Fruit fly (Drosophila melanogaster) whole organism, prepupa: ENCODE measurements around the gene RpS14a.
A peak's percentile ranks its signal among the peaks of the same experiment; 100 is the strongest.

Source experiments
- Blimp-1 ChIP-seq: fragments of 200-800 bp; sonication (Bioruptor generic); optimal IDR thresholded peaks from 3 replicates; lab custom pipeline; 2017; ENCODE audit warnings: missing biosample characterization, missing genetic modification characterization, mild to moderate bottlenecking, moderate library complexity, missing genetic modification reagents
- CG10631 ChIP-seq: fragments of 200-800 bp; sonication (Bioruptor generic); optimal IDR thresholded peaks from 2 replicates; lab custom pipeline; 2016; ENCODE audit warnings: missing biosample characterization, missing genetic modification characterization
- CG10669 ChIP-seq: fragments of 200-800 bp; sonication (Bioruptor generic); optimal IDR thresholded peaks from 3 replicates; lab custom pipeline; 2018; ENCODE audit warnings: missing biosample characterization, mild to moderate bottlenecking, missing genetic modification characterization, moderate library complexity
- CG11294 ChIP-seq: fragments of 200-800 bp; sonication (Bioruptor generic); IDR thresholded peaks from 2 replicates; pipeline ENCODE4 v1.3.6; 2022; ENCODE audit warnings: missing biosample characterization, missing genetic modification characterization
- CG11762 ChIP-seq: fragments of 200-800 bp; sonication (Bioruptor generic); optimal IDR thresholded peaks from 3 replicates; lab custom pipeline; 2016; ENCODE audit warnings: missing biosample characterization, missing genetic modification characterization; ENCODE audit not compliant: insufficient read depth
- CG11902 ChIP-seq: fragments of 200-800 bp; sonication (Bioruptor generic); optimal IDR thresholded peaks from 3 replicates; lab custom pipeline; 2016; ENCODE audit warnings: missing biosample characterization, missing genetic modification characterization
- CG16779 ChIP-seq: fragments of 200-800 bp; sonication (Bioruptor generic); optimal IDR thresholded peaks from 3 replicates; lab custom pipeline; 2017; ENCODE audit warnings: missing biosample characterization, mild to moderate bottlenecking, missing genetic modification characterization
- CG31627 ChIP-seq: fragments of 200-800 bp; sonication (Bioruptor generic); optimal IDR thresholded peaks from 3 replicates; lab custom pipeline; 2016; ENCODE audit warnings: missing biosample characterization, missing genetic modification characterization
- CG34406 ChIP-seq: fragments of 200-800 bp; sonication (Bioruptor generic); optimal IDR thresholded peaks from 3 replicates; lab custom pipeline; 2016; ENCODE audit warnings: missing biosample characterization, missing genetic modification characterization
- CG3919 ChIP-seq: fragments of 200-800 bp; sonication (Bioruptor generic); optimal IDR thresholded peaks from 3 replicates; lab custom pipeline; 2016; ENCODE audit warnings: missing biosample characterization, missing genetic modification characterization
- CG6163 ChIP-seq: fragments of 200-800 bp; sonication (Bioruptor generic); IDR thresholded peaks from 3 replicates; pipeline ENCODE4 v1.3.6; 2022; ENCODE audit warnings: missing biosample characterization, missing genetic modification characterization
- CG6276 ChIP-seq: fragments of 200-800 bp; sonication (Bioruptor generic); optimal IDR thresholded peaks from 2 replicates; lab custom pipeline; 2017; ENCODE audit warnings: missing biosample characterization, mild to moderate bottlenecking, missing genetic modification characterization
- CG6792 ChIP-seq: fragments of 200-800 bp; sonication (Bioruptor generic); optimal IDR thresholded peaks from 3 replicates; lab custom pipeline; 2016; ENCODE audit warnings: missing biosample characterization, missing genetic modification characterization
- CG6808 ChIP-seq: fragments of 200-800 bp; sonication (Bioruptor generic); optimal IDR thresholded peaks from 3 replicates; lab custom pipeline; 2017; ENCODE audit warnings: missing biosample characterization, missing genetic modification characterization, mild to moderate bottlenecking, moderate library complexity, missing genetic modification reagents
- CG7368 ChIP-seq: fragments of 200-800 bp; sonication (Bioruptor generic); optimal IDR thresholded peaks from 3 replicates; lab custom pipeline; 2016; ENCODE audit warnings: missing biosample characterization, missing genetic modification characterization
- CG8119 ChIP-seq: fragments of 200-800 bp; sonication (Bioruptor generic); IDR thresholded peaks from 3 replicates; pipeline ENCODE4 v1.3.6; 2022; ENCODE audit warnings: missing biosample characterization, missing genetic modification characterization
- CG8632 ChIP-seq: fragments of 200-800 bp; sonication (Bioruptor generic); optimal IDR thresholded peaks from 3 replicates; lab custom pipeline; 2016; ENCODE audit warnings: missing biosample characterization, missing genetic modification characterization
- CG9139 ChIP-seq: fragments of 200-800 bp; sonication (Bioruptor generic); optimal IDR thresholded peaks from 3 replicates; lab custom pipeline; 2017; ENCODE audit warnings: missing biosample characterization, mild to moderate bottlenecking, missing genetic modification characterization
- Eip93F ChIP-seq: fragments of 200-800 bp; sonication (Bioruptor generic); optimal IDR thresholded peaks from 2 replicates; lab custom pipeline; 2016; ENCODE audit warnings: missing biosample characterization, mild to moderate bottlenecking, missing genetic modification characterization
- Ets21C ChIP-seq: fragments of 200-800 bp; sonication (Bioruptor generic); optimal IDR thresholded peaks from 3 replicates; lab custom pipeline; 2016; ENCODE audit warnings: missing biosample characterization, missing genetic modification characterization
- Ets96B ChIP-seq: fragments of 200-800 bp; optimal IDR thresholded peaks from 2 replicates; lab custom pipeline; 2019; ENCODE audit warnings: missing biosample characterization, mild to moderate bottlenecking, missing genetic modification characterization, moderate library complexity
- Gug ChIP-seq: fragments of 200-800 bp; sonication (Bioruptor generic); IDR thresholded peaks from 2 replicates; pipeline ENCODE4 v1.3.6; 2022; ENCODE audit warnings: missing biosample characterization, missing genetic modification characterization
- Hr38 ChIP-seq: sonication (Bioruptor generic); optimal IDR thresholded peaks from 2 replicates; lab custom pipeline; 2016; ENCODE audit warnings: missing biosample characterization, missing genetic modification characterization
- Hr39 ChIP-seq: fragments of 200-800 bp; sonication (Bioruptor generic); optimal IDR thresholded peaks from 2 replicates; lab custom pipeline; 2016; ENCODE audit warnings: missing biosample characterization, missing genetic modification characterization
- Lpt ChIP-seq: fragments of 200-800 bp; sonication (Bioruptor generic); optimal IDR thresholded peaks from 3 replicates; lab custom pipeline; 2016; ENCODE audit warnings: missing biosample characterization, missing genetic modification characterization
- Met ChIP-seq: fragments of 200-800 bp; sonication (Bioruptor generic); optimal IDR thresholded peaks from 3 replicates; lab custom pipeline; 2016; ENCODE audit warnings: missing biosample characterization, missing genetic modification characterization
- OdsH ChIP-seq: fragments of 200-800 bp; sonication (Bioruptor generic); optimal IDR thresholded peaks from 3 replicates; lab custom pipeline; 2016; ENCODE audit warnings: missing biosample characterization, missing genetic modification characterization
- Sox102F ChIP-seq: fragments of 200-800 bp; sonication (Bioruptor generic); optimal IDR thresholded peaks from 2 replicates; lab custom pipeline; 2016; ENCODE audit warnings: missing biosample characterization, mild to moderate bottlenecking, missing genetic modification characterization
- Sox14 ChIP-seq: fragments of 200-800 bp; sonication (Bioruptor generic); optimal IDR thresholded peaks from 3 replicates; lab custom pipeline; 2016; ENCODE audit warnings: missing biosample characterization, missing genetic modification characterization
- Sox15 ChIP-seq: fragments of 200-800 bp; sonication (Bioruptor generic); optimal IDR thresholded peaks from 3 replicates; lab custom pipeline; 2016; ENCODE audit warnings: missing biosample characterization, missing genetic modification characterization
- achi ChIP-seq: fragments of 200-800 bp; sonication (Bioruptor generic); optimal IDR thresholded peaks from 3 replicates; lab custom pipeline; 2016; ENCODE audit warnings: missing biosample characterization, missing genetic modification characterization
- acj6 ChIP-seq: fragments of 200-800 bp; sonication (Bioruptor generic); optimal IDR thresholded peaks from 3 replicates; lab custom pipeline; 2016; ENCODE audit warnings: missing biosample characterization, missing genetic modification characterization
- cyc ChIP-seq: fragments of 200-800 bp; sonication (Bioruptor generic); optimal IDR thresholded peaks from 3 replicates; lab custom pipeline; 2016; ENCODE audit warnings: missing biosample characterization, missing genetic modification characterization
- esn ChIP-seq: fragments of 200-800 bp; sonication (Bioruptor generic); optimal IDR thresholded peaks from 2 replicates; lab custom pipeline; 2016; ENCODE audit warnings: missing biosample characterization, mild to moderate bottlenecking, missing genetic modification characterization, moderate library complexity
- fd59A ChIP-seq: fragments of 200-800 bp; sonication (Bioruptor generic); optimal IDR thresholded peaks from 2 replicates; lab custom pipeline; 2017; ENCODE audit warnings: missing biosample characterization, mild to moderate bottlenecking, missing genetic modification characterization, missing genetic modification reagents
- fkh ChIP-seq: fragments of 200-800 bp; sonication (Bioruptor generic); optimal IDR thresholded peaks from 3 replicates; lab custom pipeline; 2017; ENCODE audit warnings: missing biosample characterization, mild to moderate bottlenecking, missing genetic modification characterization, moderate library complexity
- lz ChIP-seq: fragments of 200-800 bp; sonication (Bioruptor generic); optimal IDR thresholded peaks from 3 replicates; lab custom pipeline; 2016; ENCODE audit warnings: missing biosample characterization, missing genetic modification characterization
- net ChIP-seq: fragments of 200-800 bp; sonication (Bioruptor generic); optimal IDR thresholded peaks from 3 replicates; lab custom pipeline; 2016; ENCODE audit warnings: missing biosample characterization, missing genetic modification characterization
- salr ChIP-seq, 2 experiments: fragments of 200-800 bp; sonication (Bioruptor generic); optimal IDR thresholded peaks; 3 replicates each; lab custom pipeline; 2016 to 2018; ENCODE audit warnings: missing biosample characterization in 2 of 2, missing genetic modification characterization in 2 of 2, mild to moderate bottlenecking in 1 of 2
- ss ChIP-seq, 2 experiments: fragments of 200-800 bp; sonication (Bioruptor generic); optimal IDR thresholded peaks; 2 replicates in 1 of 2; 3 replicates in 1 of 2; lab custom pipeline; 2017 to 2018; ENCODE audit warnings: mild to moderate bottlenecking in 2 of 2, missing biosample characterization in 2 of 2, missing genetic modification characterization in 2 of 2, moderate library complexity in 1 of 2
- svp ChIP-seq: fragments of 200-800 bp; sonication (Bioruptor generic); peaks from one replicate; lab custom pipeline; 2016; ENCODE audit warnings: missing biosample characterization, missing genetic modification characterization
- topi ChIP-seq: fragments of 200-800 bp; sonication (Bioruptor generic); optimal IDR thresholded peaks from 3 replicates; lab custom pipeline; 2016; ENCODE audit warnings: missing biosample characterization, missing genetic modification characterization

RpS14a gene

DNA sequence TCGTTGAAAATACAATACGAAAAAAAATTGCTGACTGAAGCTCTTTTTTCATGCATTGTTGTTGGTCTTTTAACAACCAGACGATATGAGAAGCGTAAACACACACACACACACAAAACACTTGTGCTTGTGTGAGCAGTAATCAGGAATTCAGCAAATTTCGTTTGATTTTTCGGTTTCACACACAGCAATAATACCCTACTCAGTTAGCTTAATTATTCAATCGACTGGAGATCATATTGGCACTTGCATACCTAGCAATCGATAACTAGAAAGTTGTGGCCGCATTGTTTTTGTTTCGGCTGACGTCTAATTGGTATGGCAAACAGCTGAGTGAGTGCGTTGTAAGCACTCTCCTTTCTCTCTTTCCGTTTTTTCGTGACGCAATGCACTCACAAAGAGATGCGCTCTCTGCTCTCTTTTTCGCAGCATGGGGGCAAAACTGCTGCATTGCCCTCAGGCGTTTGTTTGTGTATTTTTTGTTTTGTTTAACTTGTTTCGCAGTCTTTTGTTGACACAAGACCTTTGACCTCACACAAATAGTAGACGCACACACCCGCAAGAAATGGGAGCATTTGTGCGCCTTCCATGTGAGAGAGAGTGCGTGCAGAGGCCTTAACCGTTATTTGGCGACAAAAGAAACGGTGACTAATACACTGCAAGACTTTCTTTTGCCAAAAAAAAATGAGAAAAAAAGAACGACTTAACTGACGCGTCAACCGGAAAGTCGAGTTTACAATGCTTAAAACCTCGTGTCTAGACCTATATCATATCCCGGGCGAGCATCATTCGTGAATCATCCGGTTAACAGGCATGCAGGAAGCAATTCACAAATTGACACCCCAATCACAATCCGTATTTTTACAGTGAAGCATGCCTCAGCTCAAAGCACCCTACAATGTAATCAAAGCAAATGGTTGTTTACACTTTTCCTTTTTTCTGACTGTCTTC, 11.5 kb downstream of the RpS14a start (continued):
- TF ChIP-seq acj6: peak; percentile 56
- peak; percentile 54 for TF ChIP-seq CG6808 (GFP tag; lab: Kevin White, UChicago)
- peak; percentile 47 for TF ChIP-seq CG3919 (GFP tag; lab: Kevin White, UChicago)
- peak; percentile 43 for TF ChIP-seq Ets96B (tag; lab: Kevin White, UChicago)
- peak; percentile 65 for TF ChIP-seq achi (GFP tag; lab: Kevin White, UChicago)
- TF ChIP-seq esn (GFP tag; lab: Kevin White, UChicago): peak; percentile 69
- peak; percentile 66 for TF ChIP-seq Sox14
- TF ChIP-seq Gug (GFP tag; lab: Robert Waterston, UW): peak; percentile 29; the same call in 1 of the 2 replicates
- TF ChIP-seq Hr38 (GFP tag; lab: Kevin White, UChicago): no peak
- TF ChIP-seq CG31627 (GFP tag; lab: Kevin White, UChicago): peak; percentile 75
- TF ChIP-seq lz: peak; percentile 77
- TF ChIP-seq CG11762: peak; percentile 45
- TF ChIP-seq ss (GFP tag; optimal IDR thresholded peaks at IDR 0.05; lab: Kevin White, UChicago): peak; percentile 33 to 60
- peak; percentile 72 for TF ChIP-seq Hr39 (GFP tag; lab: Kevin White, UChicago)
- TF ChIP-seq salr (GFP tag; optimal IDR thresholded peaks at IDR 0.05; lab: Kevin White, UChicago): peak; percentile 17 to 40
- TF ChIP-seq Lpt (GFP tag; lab: Kevin White, UChicago): peak; percentile 48
- TF ChIP-seq CG16779 (tag; lab: Kevin White, UChicago): peak; percentile 58
- TF ChIP-seq CG6792 (GFP tag; lab: Kevin White, UChicago): peak; percentile 60
- peak; percentile 66 for TF ChIP-seq CG10631 (GFP tag; lab: Kevin White, UChicago)
- peak; percentile 67 for TF ChIP-seq Ets21C (GFP tag; lab: Kevin White, UChicago)
- TF ChIP-seq fkh (GFP tag; lab: Kevin White, UChicago): peak; percentile 72
- TF ChIP-seq CG6163: peak; percentile 76; the same call in 1 of the 3 replicates
- peak; percentile 55 for TF ChIP-seq OdsH (GFP tag; lab: Kevin White, UChicago)
- TF ChIP-seq CG10669 (GFP tag; lab: Kevin White, UChicago): peak; percentile 61
- TF ChIP-seq CG34406 (GFP tag; lab: Kevin White, UChicago): peak; percentile 49
- TF ChIP-seq CG8632 (GFP tag; lab: Kevin White, UChicago): peak; percentile 36
- peak; percentile 33 for TF ChIP-seq fd59A
- TF ChIP-seq CG7368 (GFP tag; lab: Kevin White, UChicago): peak; percentile 61
- TF ChIP-seq svp (GFP tag; lab: Kevin White, UChicago): peak; percentile 93
- TF ChIP-seq net (GFP tag; lab: Kevin White, UChicago): peak; percentile 42
- TF ChIP-seq Sox15 (GFP tag; lab: Kevin White, UChicago): peak; percentile 39
- TF ChIP-seq CG9139 (GFP tag; lab: Kevin White, UChicago): no peak
- peak; percentile 75 for TF ChIP-seq topi (GFP tag; lab: Kevin White, UChicago)
- TF ChIP-seq cyc (GFP tag; lab: Kevin White, UChicago): peak; percentile 75
- TF ChIP-seq CG11902 (GFP tag; lab: Kevin White, UChicago): peak; percentile 29
- peak; percentile 47; the same call in 2 of the 3 replicates for TF ChIP-seq CG8119 (GFP tag; lab: Robert Waterston, UW)
- peak; percentile 51 for TF ChIP-seq CG6276 (GFP tag; lab: Kevin White, UChicago)
- TF ChIP-seq Eip93F (GFP tag; lab: Kevin White, UChicago): peak; percentile 54
- TF ChIP-seq Sox102F (GFP tag; lab: Kevin White, UChicago): peak; percentile 72
- no peak for TF ChIP-seq CG11294 (GFP tag; lab: Robert Waterston, UW)
- TF ChIP-seq Blimp-1 (GFP tag; lab: Kevin White, UChicago): peak; percentile 55
- TF ChIP-seq Met (GFP tag; lab: Kevin White, UChicago): peak; percentile 71
- TF ChIP-seq, all 60 proteins: peak for 56
